Fruit fly (Drosophila melanogaster) whole organism, embryonic: ENCODE results near the gene 14-3-3epsilon.

Source experiments
- CG10267 ChIP-seq: fragments of 200-800 bp; sonication (Bioruptor generic); optimal IDR thresholded peaks from 2 replicates; lab custom pipeline; 2018; ENCODE audit warnings: missing biosample characterization, mild to moderate bottlenecking, missing genetic modification characterization, moderate library complexity
- CG10565 ChIP-seq: fragments of 200-800 bp; sonication (Bioruptor generic); optimal IDR thresholded peaks from 3 replicates; lab custom pipeline; 2016; ENCODE audit warnings: missing biosample characterization, mild to moderate bottlenecking, missing genetic modification characterization
- CG13123 ChIP-seq: fragments of 200-800 bp; sonication (Bioruptor generic); optimal IDR thresholded peaks from 2 replicates; lab custom pipeline; 2016; ENCODE audit warnings: missing biosample characterization, missing genetic modification characterization
- CG13287 ChIP-seq: fragments of 200-800 bp; sonication (Bioruptor generic); IDR thresholded peaks from 2 replicates; pipeline ENCODE4 v1.3.6; 2022; ENCODE audit warnings: missing biosample characterization, missing genetic modification characterization; ENCODE audit not compliant: partially characterized antibody
- CG14710 ChIP-seq: fragments of 200-800 bp; sonication (Bioruptor generic); optimal IDR thresholded peaks from 3 replicates; lab custom pipeline; 2019; ENCODE audit warnings: missing biosample characterization, mild to moderate bottlenecking, missing genetic modification characterization, moderate library complexity
- CG17829 ChIP-seq: fragments of 200-800 bp; optimal IDR thresholded peaks from 2 replicates; lab custom pipeline; 2019; ENCODE audit warnings: missing biosample characterization, mild to moderate bottlenecking, missing genetic modification characterization, moderate library complexity
- CG1832 ChIP-seq: fragments of 200-800 bp; sonication (Bioruptor generic); optimal IDR thresholded peaks from 2 replicates; lab custom pipeline; 2017; ENCODE audit warnings: missing biosample characterization, mild to moderate bottlenecking, missing genetic modification characterization, inconsistent platforms
- CG2120 ChIP-seq: fragments of 200-800 bp; sonication (Bioruptor generic); optimal IDR thresholded peaks from 3 replicates; lab custom pipeline; 2016; ENCODE audit warnings: missing biosample characterization, missing genetic modification characterization
- CG3065 ChIP-seq: fragments of 200-800 bp; sonication (Bioruptor generic); optimal IDR thresholded peaks from 2 replicates; lab custom pipeline; 2016; ENCODE audit warnings: missing biosample characterization, missing genetic modification characterization
- CG4424 ChIP-seq: fragments of 200-800 bp; sonication (Bioruptor generic); optimal IDR thresholded peaks from 3 replicates; lab custom pipeline; 2016; ENCODE audit warnings: missing biosample characterization, missing genetic modification characterization
- CG7357 ChIP-seq: fragments of 200-800 bp; sonication (Bioruptor generic); IDR thresholded peaks from 3 replicates; pipeline ENCODE4 v1.3.6; 2022; ENCODE audit warnings: missing biosample characterization, missing genetic modification characterization
- CG7745 ChIP-seq: fragments of 200-800 bp; sonication (Bioruptor generic); optimal IDR thresholded peaks from 2 replicates; lab custom pipeline; 2018; ENCODE audit warnings: missing biosample characterization, mild to moderate bottlenecking, missing genetic modification characterization, moderate library complexity
- CG7987 ChIP-seq: fragments of 200-800 bp; sonication (Bioruptor generic); optimal IDR thresholded peaks from 2 replicates; lab custom pipeline; 2018; ENCODE audit warnings: missing biosample characterization, mild to moderate bottlenecking, missing genetic modification characterization, moderate library complexity
- CG8089 ChIP-seq: fragments of 200-800 bp; sonication (Bioruptor generic); optimal IDR thresholded peaks from 3 replicates; lab custom pipeline; 2016; ENCODE audit warnings: missing biosample characterization, missing genetic modification characterization
- CG8281 ChIP-seq: fragments of 200-800 bp; sonication (Bioruptor generic); optimal IDR thresholded peaks from 2 replicates; lab custom pipeline; 2018; ENCODE audit warnings: missing biosample characterization, mild to moderate bottlenecking, missing genetic modification characterization, moderate library complexity
- CG8944 ChIP-seq: fragments of 200-800 bp; sonication (Bioruptor generic); optimal IDR thresholded peaks from 3 replicates; lab custom pipeline; 2016; ENCODE audit warnings: missing biosample characterization, missing genetic modification characterization
- CoRest ChIP-seq: fragments of 200-800 bp; sonication (Bioruptor generic); optimal IDR thresholded peaks from 3 replicates; lab custom pipeline; 2018; ENCODE audit warnings: missing biosample characterization, mild to moderate bottlenecking, missing genetic modification characterization, moderate library complexity
- D19A ChIP-seq: fragments of 200-800 bp; optimal IDR thresholded peaks from 3 replicates; lab custom pipeline; 2019; ENCODE audit warnings: missing biosample characterization, mild to moderate bottlenecking, missing genetic modification characterization, moderate library complexity
- Hr39 ChIP-seq: fragments of >200 bp; optimal IDR thresholded peaks from 2 replicates; lab custom pipeline; 2017
- Mes4 ChIP-seq: fragments of 200-800 bp; sonication (Bioruptor generic); optimal IDR thresholded peaks from 2 replicates; lab custom pipeline; 2016; ENCODE audit warnings: missing biosample characterization, missing genetic modification characterization
- NFAT ChIP-seq: fragments of 200-800 bp; sonication (Bioruptor generic); IDR thresholded peaks from 2 replicates; pipeline ENCODE4 v1.3.6; 2022; ENCODE audit warnings: missing biosample characterization, missing genetic modification characterization
- NK7.1 ChIP-seq: fragments of 200-800 bp; sonication (Bioruptor generic); optimal IDR thresholded peaks from 3 replicates; lab custom pipeline; 2016; ENCODE audit warnings: missing biosample characterization, missing genetic modification characterization
- Neu2 ChIP-seq: fragments of 200-800 bp; sonication (Bioruptor generic); optimal IDR thresholded peaks from 3 replicates; lab custom pipeline; 2016; ENCODE audit warnings: missing biosample characterization, missing genetic modification characterization, borderline replicate concordance
- PHDP ChIP-seq: fragments of 200-800 bp; sonication (Bioruptor generic); optimal IDR thresholded peaks from 3 replicates; lab custom pipeline; 2018; ENCODE audit warnings: missing biosample characterization, mild to moderate bottlenecking, missing genetic modification characterization, moderate library complexity
- chn ChIP-seq: fragments of 200-800 bp; sonication (Bioruptor generic); optimal IDR thresholded peaks from 2 replicates; lab custom pipeline; 2016; ENCODE audit warnings: missing biosample characterization, missing genetic modification characterization
- ci ChIP-seq: fragments of 200-800 bp; sonication (Bioruptor generic); IDR thresholded peaks from 3 replicates; pipeline ENCODE4 v1.3.6; 2022; ENCODE audit warnings: missing biosample characterization, missing genetic modification characterization
- dm ChIP-seq: fragments of 200-800 bp; sonication (Bioruptor generic); optimal IDR thresholded peaks from 3 replicates; lab custom pipeline; 2016; ENCODE audit warnings: missing biosample characterization, missing genetic modification characterization
- dmrt11E ChIP-seq: fragments of 200-800 bp; sonication (Bioruptor generic); optimal IDR thresholded peaks from 3 replicates; lab custom pipeline; 2018; ENCODE audit warnings: missing biosample characterization, mild to moderate bottlenecking, missing genetic modification characterization, moderate library complexity
- dysf ChIP-seq: fragments of 200-800 bp; sonication (Bioruptor generic); IDR thresholded peaks from 3 replicates; pipeline ENCODE4 v1.3.6; 2022; ENCODE audit warnings: missing biosample characterization, missing genetic modification characterization
- gem ChIP-seq: fragments of 200-800 bp; sonication (Bioruptor generic); optimal IDR thresholded peaks from 2 replicates; lab custom pipeline; 2019; ENCODE audit warnings: missing biosample characterization, mild to moderate bottlenecking, missing genetic modification characterization, moderate library complexity
- gro ChIP-seq: fragments of 200-800 bp; sonication (Bioruptor generic); optimal IDR thresholded peaks from 2 replicates; lab custom pipeline; 2016; ENCODE audit warnings: missing biosample characterization, missing genetic modification characterization
- gsb-n ChIP-seq: fragments of 200-800 bp; sonication (Bioruptor generic); optimal IDR thresholded peaks from 3 replicates; lab custom pipeline; 2018; ENCODE audit warnings: missing biosample characterization, mild to moderate bottlenecking, missing genetic modification characterization
- ham ChIP-seq: fragments of 200-800 bp; sonication (Bioruptor generic); IDR thresholded peaks from 2 replicates; pipeline ENCODE4 v1.3.6; 2022; ENCODE audit warnings: missing biosample characterization, missing genetic modification characterization
- ken ChIP-seq: fragments of 200-800 bp; sonication (Bioruptor generic); IDR thresholded peaks from 3 replicates; pipeline ENCODE4 v1.3.6; 2022; ENCODE audit warnings: missing biosample characterization, missing genetic modification characterization
- lbe ChIP-seq: fragments of 200-800 bp; sonication (Bioruptor generic); optimal IDR thresholded peaks from 2 replicates; lab custom pipeline; 2016; ENCODE audit warnings: missing biosample characterization, mild to moderate bottlenecking, missing genetic modification characterization
- pb ChIP-seq: fragments of 200-800 bp; sonication (Bioruptor generic); optimal IDR thresholded peaks from 3 replicates; lab custom pipeline; 2016; ENCODE audit warnings: missing biosample characterization, missing genetic modification characterization
- tin ChIP-seq: fragments of 200-800 bp; sonication (Bioruptor generic); optimal IDR thresholded peaks from 3 replicates; lab custom pipeline; 2016; ENCODE audit warnings: missing biosample characterization, missing genetic modification characterization

Gene 14-3-3epsilon

DNA sequence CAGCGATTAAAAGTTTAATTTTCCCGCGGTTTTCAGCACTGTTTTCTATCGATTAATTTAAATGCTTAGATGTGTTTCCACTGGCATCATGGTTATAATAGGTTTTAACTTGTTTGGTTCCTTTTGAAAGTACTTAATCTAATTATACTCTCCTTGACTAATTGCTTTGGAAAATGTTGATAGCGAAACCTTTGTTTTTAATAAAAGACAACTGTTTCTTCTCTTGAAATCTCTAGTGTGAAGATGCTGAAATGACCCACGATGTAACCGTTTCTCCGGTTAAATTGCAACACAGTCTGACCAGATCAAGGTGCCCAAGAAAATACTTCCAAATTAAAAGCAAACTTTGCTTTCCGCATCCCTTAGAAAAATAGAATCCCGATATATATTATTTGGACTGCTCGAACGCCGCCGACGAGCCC is 56.6 kb downstream of the 14-3-3epsilon start, which contains the start of gene Dlc90F (continued):
- no peak for TF ChIP-seq CG7745 (tag; lab: Kevin White, UChicago)
- no peak for TF ChIP-seq CG7987 (GFP tag; lab: Kevin White, UChicago)
- peak; percentile 87 for TF ChIP-seq CG2120 (GFP tag; lab: Kevin White, UChicago)
- peak; percentile 95 for TF ChIP-seq CG10267 (tag; lab: Kevin White, UChicago)
- TF ChIP-seq Neu2 (GFP tag; lab: Kevin White, UChicago) = no peak
- TF ChIP-seq CG14710 = peak; percentile 89
- peak; percentile 83 for TF ChIP-seq dm
- TF ChIP-seq D19A (tag; lab: Kevin White, UChicago) = peak; percentile 20
- TF ChIP-seq CG10565 (GFP tag; lab: Kevin White, UChicago) = no peak
- TF ChIP-seq gro (GFP tag; lab: Kevin White, UChicago) = peak; percentile 33
- peak; percentile 82 for TF ChIP-seq dmrt11E (tag; lab: Kevin White, UChicago)
- TF ChIP-seq CG13287 (GFP tag; lab: Robert Waterston, UW) = peak; percentile 55
- TF ChIP-seq PHDP = peak; percentile 68
- peak; percentile 66 for TF ChIP-seq CG4424 (GFP tag; lab: Kevin White, UChicago)
- TF ChIP-seq tin (GFP tag; lab: Kevin White, UChicago) = peak; percentile 66
- peak; percentile 63 for TF ChIP-seq CG8944 (GFP tag; lab: Kevin White, UChicago)
- TF ChIP-seq ci (GFP tag; lab: Robert Waterston, UW) = peak; percentile 84
- peak; percentile 81 for TF ChIP-seq CG17829 (tag; lab: Kevin White, UChicago)
- peak; percentile 100 for TF ChIP-seq CG7357 (GFP tag; lab: Robert Waterston, UW)
- TF ChIP-seq CG8281 (tag; lab: Kevin White, UChicago) = no peak
- TF ChIP-seq NFAT (GFP tag; lab: Robert Waterston, UW) = peak; percentile 65
- TF ChIP-seq CG1832 (GFP tag; lab: Kevin White, UChicago) = no peak
- peak; percentile 86 for TF ChIP-seq ken (GFP tag; lab: Robert Waterston, UW)
- no peak for TF ChIP-seq Hr39 (lab: Kevin White, UChicago)
- peak; percentile 59 for TF ChIP-seq CG8089 (GFP tag; lab: Kevin White, UChicago)
- peak; percentile 90 for TF ChIP-seq CoRest (tag; lab: Kevin White, UChicago)
- peak; percentile 81 for TF ChIP-seq chn (GFP tag; lab: Kevin White, UChicago)
- peak; percentile 81 for TF ChIP-seq Mes4
- peak; percentile 56 for TF ChIP-seq gsb-n (tag; lab: Kevin White, UChicago)
- TF ChIP-seq NK7.1 (GFP tag; lab: Kevin White, UChicago) = peak; percentile 35
- peak; percentile 40 for TF ChIP-seq lbe (GFP tag; lab: Kevin White, UChicago)
- peak; percentile 1 for TF ChIP-seq CG3065 (GFP tag; lab: Kevin White, UChicago)
- TF ChIP-seq gem (tag; lab: Kevin White, UChicago) = peak; percentile 87
- TF ChIP-seq pb (GFP tag; lab: Kevin White, UChicago) = peak; percentile 67
- peak; percentile 67 for TF ChIP-seq CG13123 (GFP tag; lab: Kevin White, UChicago)
- TF ChIP-seq ham = no peak
- TF ChIP-seq dysf (GFP tag; lab: Robert Waterston, UW) = peak; percentile 86
- TF ChIP-seq, all 482 proteins: peak for 348
